Worm (Caenorhabditis elegans) whole organism, midembryonic: ENCODE results near the gene C49F5.5.

ENCODE experiments used
- cog-1 ChIP-seq: sonication (generic microtip); optimal IDR thresholded peaks from 2 replicates; lab custom pipeline; 2016; ENCODE audit warnings: missing genetic modification characterization, missing compliant biosample characterization
- flt-1 ChIP-seq: fragments of 200-800 bp; sonication (Bioruptor generic); IDR thresholded peaks from 2 replicates; pipeline ENCODE4 v1.3.6; 2022; ENCODE audit warnings: missing genetic modification characterization, missing compliant biosample characterization
- klf-2 ChIP-seq: fragments of 200-800 bp; sonication (Bioruptor generic); conservative IDR thresholded peaks from 2 replicates; pipeline ENCODE4 v1.3.6; 2022; ENCODE audit warnings: missing genetic modification reagents, missing genetic modification characterization, missing compliant biosample characterization
- med-1 ChIP-seq: sonication (generic microtip); optimal IDR thresholded peaks from 2 replicates; lab custom pipeline; 2017; ENCODE audit warnings: missing genetic modification characterization, mild to moderate bottlenecking, missing compliant biosample characterization, antibody characterized with exemption, missing genetic modification reagents; ENCODE audit not compliant: insufficient read depth
- ref-1 ChIP-seq: fragments of 200-800 bp; sonication (Bioruptor generic); conservative IDR thresholded peaks from 2 replicates; pipeline ENCODE4 v1.3.6; 2022; ENCODE audit warnings: missing genetic modification reagents, missing genetic modification characterization, missing compliant biosample characterization
- tab-1 ChIP-seq: fragments of 200-800 bp; sonication (Bioruptor generic); IDR thresholded peaks from 2 replicates; pipeline ENCODE4 v1.3.6; 2022; ENCODE audit warnings: missing genetic modification characterization, missing compliant biosample characterization
- ztf-23 ChIP-seq: fragments of 200-800 bp; sonication (Bioruptor generic); IDR thresholded peaks from 2 replicates; pipeline ENCODE4 v1.3.6; 2022; ENCODE audit warnings: missing genetic modification reagents, missing genetic modification characterization, missing compliant biosample characterization

DNA sequence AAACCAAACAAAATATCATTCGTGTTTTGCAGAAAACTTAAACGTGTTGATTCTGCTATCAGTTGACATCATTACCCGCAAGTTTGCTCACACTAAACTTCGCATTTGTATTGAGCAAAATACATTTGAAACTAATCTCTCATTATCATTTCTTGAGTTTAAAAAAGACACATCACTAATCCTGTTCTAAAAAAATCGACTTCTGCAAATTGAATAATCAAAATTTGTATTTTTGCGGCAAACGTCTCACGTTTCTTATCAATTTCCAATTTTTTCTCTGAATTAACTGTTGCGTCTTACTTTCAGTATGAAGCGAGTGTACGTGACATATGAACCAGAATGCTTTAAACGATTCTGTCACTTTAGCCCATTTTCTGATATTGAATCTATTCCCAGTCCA lies 26.1 kb upstream of the C49F5.5 start, which contains the start of gene C49F5.8:
- no peak for TF ChIP-seq tab-1 (GFP tag; lab: Robert Waterston, UW)
- TF ChIP-seq flt-1 (GFP tag; lab: Robert Waterston, UW) = no peak
- no peak for TF ChIP-seq ztf-23 (GFP tag; lab: Robert Waterston, UW)
- TF ChIP-seq klf-2 (GFP tag; lab: Robert Waterston, UW) = no peak
- no peak for TF ChIP-seq ref-1 (GFP tag; lab: Robert Waterston, UW)
- TF ChIP-seq med-1 (GFP tag; lab: Kevin White, UChicago) = no peak
- TF ChIP-seq cog-1 = no peak
